Worm (Caenorhabditis elegans): Measurements from ENCODE around the gene AC7.3.

Gene AC7.3

ce11 chrIV:5100145-5100544, 11.5 kb upstream of the AC7.3 start (continued):
- TF ChIP-seq nhr-102 (tag; optimal IDR thresholded peaks at IDR 0.05) = no peak
- TF ChIP-seq zag-1 (tag; optimal IDR thresholded peaks at IDR 0.05) = no peak
- TF ChIP-seq mdl-1 (tag; optimal IDR thresholded peaks at IDR 0.05) = no peak
- no peak for TF ChIP-seq hlh-11 (tag; optimal IDR thresholded peaks at IDR 0.05)
- no peak for TF ChIP-seq aly-2 (tag; optimal IDR thresholded peaks at IDR 0.05)
- TF ChIP-seq nhr-237 (tag; optimal IDR thresholded peaks at IDR 0.05) = no peak
- TF ChIP-seq nhr-28 (tag; optimal IDR thresholded peaks at IDR 0.05) = no peak
- no peak for TF ChIP-seq duxl-1 (tag; optimal IDR thresholded peaks at IDR 0.05; ENCODE audit: poor library complexity)
- TF ChIP-seq unc-62 (GFP tag; optimal IDR thresholded peaks at IDR 0.05 in 1 of 2) = peak in 1 of 2 experiments; percentile 47
- TF ChIP-seq unc-62 (tag; optimal IDR thresholded peaks at IDR 0.05) = no peak
- no peak for TF ChIP-seq lim-7 (GFP tag; IDR thresholded peaks at IDR 0.05)
- TF ChIP-seq skn-1 (tag; optimal IDR thresholded peaks at IDR 0.05) = no peak
- no peak for TF ChIP-seq madf-5 (GFP tag; IDR thresholded peaks at IDR 0.05)
- TF ChIP-seq F44E2.7 (GFP tag; IDR thresholded peaks at IDR 0.05) = no peak
- no peak for TF ChIP-seq mxl-2 (GFP tag; conservative IDR thresholded peaks at IDR 0.05)
- TF ChIP-seq lsy-2 (tag; optimal IDR thresholded peaks at IDR 0.05) = peak in 1 of 2 experiments; percentile 38
- no peak for TF ChIP-seq fos-1 (tag; optimal IDR thresholded peaks at IDR 0.05)

- no peak for TF ChIP-seq Y5F2A.4 (GFP tag; optimal IDR thresholded peaks at IDR 0.05)
- no peak for TF ChIP-seq D1046.2 (GFP tag; IDR thresholded peaks at IDR 0.05)
- no peak for TF ChIP-seq F26F4.8 (GFP tag; conservative IDR thresholded peaks at IDR 0.05)
- TF ChIP-seq spr-3 (GFP tag; optimal IDR thresholded peaks at IDR 0.05) = no peak
- TF ChIP-seq nhr-48 (tag; optimal IDR thresholded peaks at IDR 0.05) = no peak
- no peak for TF ChIP-seq aly-2 (tag; optimal IDR thresholded peaks at IDR 0.05)
- TF ChIP-seq mep-1 (tag; optimal IDR thresholded peaks at IDR 0.05) = no peak
- no peak for TF ChIP-seq madf-5 (GFP tag; IDR thresholded peaks at IDR 0.05)
Measured at ce11 chrIV:5101945-5102344, 9.7 kb upstream of the AC7.3 start.

- peak in 1 of 2 experiments; percentile 81 for TF ChIP-seq unc-62 (GFP tag; optimal IDR thresholded peaks at IDR 0.05 in 1 of 2)
- TF ChIP-seq unc-62 (tag; optimal IDR thresholded peaks at IDR 0.05) = no peak
- no peak for TF ChIP-seq fos-1 (tag; optimal IDR thresholded peaks at IDR 0.05)
- TF ChIP-seq nhr-28 (tag; optimal IDR thresholded peaks at IDR 0.05) = no peak
- TF ChIP-seq spr-3 (GFP tag; optimal IDR thresholded peaks at IDR 0.05) = no peak
- no peak for TF ChIP-seq F10B5.3 (tag; optimal IDR thresholded peaks at IDR 0.05)
- no peak for TF ChIP-seq lin-13 (GFP tag; optimal IDR thresholded peaks at IDR 0.05)
- no peak for TF ChIP-seq hlh-11 (tag; optimal IDR thresholded peaks at IDR 0.05)
- TF ChIP-seq duxl-1 (tag; optimal IDR thresholded peaks at IDR 0.05; ENCODE audit: poor library complexity) = no peak
- peak in 1 of 2 experiments; percentile 60 for TF ChIP-seq lsy-2 (tag; optimal IDR thresholded peaks at IDR 0.05)
- TF ChIP-seq nhr-41 (GFP tag; IDR thresholded peaks at IDR 0.05) = no peak
- no peak for TF ChIP-seq ceh-32 (tag; optimal IDR thresholded peaks at IDR 0.05; ENCODE audit: poor library complexity)
- TF ChIP-seq T26A8.4 (GFP tag; IDR thresholded peaks at IDR 0.05) = no peak
- no peak for TF ChIP-seq F49E8.2 (tag; optimal IDR thresholded peaks at IDR 0.05; ENCODE audit: borderline replicate concordance)
- peak; percentile 60; the same call in 1 of the 2 replicates for TF ChIP-seq ctbp-1 (GFP tag; IDR thresholded peaks at IDR 0.05)
- TF ChIP-seq mxl-2 (GFP tag; conservative IDR thresholded peaks at IDR 0.05) = no peak
- TF ChIP-seq mdt-29 (GFP tag; IDR thresholded peaks at IDR 0.05) = no peak
- no peak for TF ChIP-seq dve-1 (tag; optimal IDR thresholded peaks at IDR 0.05; ENCODE audit: insufficient read depth)
- peak; percentile 49; the same call in 1 of the 2 replicates for TF ChIP-seq hmg-1.1 (GFP tag; IDR thresholded peaks at IDR 0.05)
- peak; percentile 19 for TF ChIP-seq nhr-11 (tag; optimal IDR thresholded peaks at IDR 0.05)
- peak in 1 of 2 experiments; percentile 56 for TF ChIP-seq mdl-1 (tag; optimal IDR thresholded peaks at IDR 0.05)
- no peak for TF ChIP-seq tra-1 (GFP tag; IDR thresholded peaks at IDR 0.05)
- TF ChIP-seq fkh-10 (GFP tag; optimal IDR thresholded peaks at IDR 0.05) = peak; percentile 68
- TF ChIP-seq mep-1 (tag; optimal IDR thresholded peaks at IDR 0.05) = peak; percentile 38
- no peak for TF ChIP-seq cey-2 (tag; optimal IDR thresholded peaks at IDR 0.05; ENCODE audit: borderline replicate concordance, insufficient read depth)
- TF ChIP-seq rbr-2 (tag; optimal IDR thresholded peaks at IDR 0.05) = peak; percentile 66
- no peak for TF ChIP-seq skn-1 (tag; optimal IDR thresholded peaks at IDR 0.05)
- peak; percentile 86 for TF ChIP-seq aha-1 (tag)
- no peak for TF ChIP-seq ceh-20 (GFP tag; IDR thresholded peaks at IDR 0.05)
Measured at ce11 chrIV:5103229-5103894, 8.3 kb upstream of the AC7.3 start, which contains the start of gene C02B10.3. Gene C02B10.3 (minus strand): TSS chrIV:5103279.
